Fruit fly (Drosophila melanogaster) S2 (cell line): ENCODE measurements around the gene CG13048.

Source experiments
- CG8478 ChIP-seq: fragments of >200 bp; optimal IDR thresholded peaks from 2 replicates; lab custom pipeline; 2018
- CTCF ChIP-seq, 2 experiments: fragments of >200 bp; optimal IDR thresholded peaks; 2 replicates each; lab custom pipeline; 2018

DNA sequence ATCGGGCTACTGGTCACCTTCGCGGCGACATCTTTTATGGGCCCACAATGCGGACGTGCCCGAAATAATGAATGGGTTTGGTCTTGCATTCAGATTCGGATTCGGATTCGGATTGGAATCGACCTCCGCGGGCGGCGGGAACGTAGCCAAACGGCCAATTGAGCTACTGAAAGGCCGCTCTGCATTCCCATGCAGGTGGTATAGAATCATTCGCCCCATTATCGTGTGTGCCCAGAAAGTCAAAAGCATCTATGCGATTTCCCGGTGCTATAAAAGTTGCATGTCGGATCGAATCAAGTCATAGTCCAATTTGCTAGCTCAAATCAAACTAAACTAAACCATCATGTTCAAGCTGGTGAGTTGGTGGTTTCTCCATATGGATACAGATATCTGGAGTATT, 14.6 kb downstream of the CG13048 start, which contains the start of gene CG13068:
- no peak for TF ChIP-seq CTCF (optimal IDR thresholded peaks at IDR 0.05; lab: Kevin White, UChicago)
- TF ChIP-seq CG8478 (lab: Kevin White, UChicago): no peak
